Worm (Caenorhabditis elegans) whole organism, L1 larva: Measurements from ENCODE around the gene ZK1236.5.
A peak's percentile ranks its signal among the peaks of the same experiment; 100 is the strongest.
"Not testable (repeated sequence)": the region's sequence is repeated elsewhere in the genome, so short reads cannot be mapped to it uniquely, and the experiment has no call there.

Experiments
- C04F5.9 ChIP-seq: sonication (generic microtip); optimal IDR thresholded peaks from 2 replicates; lab custom pipeline; 2016; ENCODE audit warnings: missing genetic modification characterization, missing compliant biosample characterization
- ama-1 ChIP-seq: fragments of 150-350 bp; optimal IDR thresholded peaks from 2 replicates; lab custom pipeline; 2014
- blmp-1 ChIP-seq: fragments of 150-350 bp; optimal IDR thresholded peaks from 2 replicates; lab custom pipeline; 2014; ENCODE audit warnings: missing biosample characterization, missing genetic modification characterization
- ceh-88 ChIP-seq: fragments of 200-800 bp; sonication (Bioruptor generic); IDR thresholded peaks from 2 replicates; pipeline ENCODE4 v1.3.6; 2022; ENCODE audit warnings: missing genetic modification characterization, missing compliant biosample characterization
- ceh-90 ChIP-seq: sonication (generic microtip); optimal IDR thresholded peaks from 2 replicates; lab custom pipeline; 2016; ENCODE audit warnings: missing genetic modification characterization, missing compliant biosample characterization
- efl-1 ChIP-seq, 4 experiments: fragments of 150-350 bp; optimal IDR thresholded peaks in 3 of 4; peaks in 1 of 4; 1 replicate in 1 of 4; 2 replicates in 3 of 4; lab custom pipeline; 2014; ENCODE audit warnings: missing biosample characterization in 2 of 4, missing genetic modification characterization in 2 of 4, missing genetic modification reagents in 2 of 4
- efl-3 ChIP-seq: fragments of 200-800 bp; sonication (Bioruptor generic); optimal IDR thresholded peaks from 2 replicates; lab custom pipeline; 2018; ENCODE audit warnings: mild to moderate bottlenecking, missing genetic modification characterization, missing compliant biosample characterization
- egl-13 ChIP-seq: sonication (generic microtip); optimal IDR thresholded peaks from 2 replicates; lab custom pipeline; 2016; ENCODE audit warnings: missing genotype, missing genetic modification reagents, missing genetic modification characterization, missing compliant biosample characterization
- egl-27 ChIP-seq, 2 experiments: fragments of 150-350 bp in 1 of 2; sonication (generic microtip); optimal IDR thresholded peaks; 3 replicates each; lab custom pipeline; 2017 to 2018; ENCODE audit warnings: missing biosample characterization in 2 of 2, missing genetic modification characterization in 2 of 2, missing genetic modification reagents in 2 of 2
- elt-2 ChIP-seq: sonication (generic microtip); optimal IDR thresholded peaks from 2 replicates; lab custom pipeline; 2016; ENCODE audit warnings: missing genetic modification characterization, mild to moderate bottlenecking, inconsistent platforms, missing compliant biosample characterization, missing genetic modification reagents
- ets-5 ChIP-seq: fragments of 200-800 bp; sonication (Bioruptor generic); IDR thresholded peaks from 2 replicates; pipeline ENCODE4 v1.3.6; 2022; ENCODE audit warnings: missing genetic modification characterization, missing compliant biosample characterization
- fkh-8 ChIP-seq: sonication (generic microtip); optimal IDR thresholded peaks from 2 replicates; lab custom pipeline; 2016; ENCODE audit warnings: mild to moderate bottlenecking, missing genetic modification characterization, missing compliant biosample characterization
- fos-1 ChIP-seq: fragments of 150-350 bp; optimal IDR thresholded peaks from 2 replicates; lab custom pipeline; 2014; ENCODE audit warnings: missing biosample characterization, missing genetic modification characterization
- grh-1 ChIP-seq: fragments of 200-800 bp; sonication (Bioruptor generic); IDR thresholded peaks from 2 replicates; pipeline ENCODE4 v1.3.6; 2022; ENCODE audit warnings: missing genetic modification reagents, missing genetic modification characterization, missing compliant biosample characterization
- hlh-17 ChIP-seq: fragments of 200-800 bp; sonication (Bioruptor generic); optimal IDR thresholded peaks from 2 replicates; lab custom pipeline; 2018; ENCODE audit warnings: missing genetic modification characterization, mild to moderate bottlenecking, missing compliant biosample characterization, moderate library complexity, borderline replicate concordance
- isw-1 ChIP-seq: fragments of 200-800 bp; sonication (Bioruptor generic); IDR thresholded peaks from 2 replicates; pipeline ENCODE4 v1.3.6; 2022; ENCODE audit warnings: missing genetic modification characterization, missing compliant biosample characterization
- lin-14 ChIP-seq: fragments of 200-800 bp; sonication (Bioruptor generic); optimal IDR thresholded peaks from 2 replicates; lab custom pipeline; 2018; ENCODE audit warnings: mild to moderate bottlenecking, missing genetic modification characterization, moderate library complexity, missing compliant biosample characterization
- lin-15B ChIP-seq: fragments of 150-350 bp; sonication (generic microtip); optimal IDR thresholded peaks from 3 replicates; lab custom pipeline; 2014; ENCODE audit warnings: missing biosample characterization, missing genetic modification characterization
- mef-2 ChIP-seq: fragments of 150-350 bp; optimal IDR thresholded peaks from 2 replicates; lab custom pipeline; 2014; ENCODE audit warnings: missing biosample characterization, missing genetic modification characterization
- mep-1 ChIP-seq: fragments of 150-350 bp; optimal IDR thresholded peaks from 2 replicates; lab custom pipeline; 2014; ENCODE audit warnings: missing biosample characterization, missing genetic modification characterization
- nhr-20 ChIP-seq: sonication (generic microtip); optimal IDR thresholded peaks from 2 replicates; lab custom pipeline; 2016; ENCODE audit warnings: mild to moderate bottlenecking, missing genetic modification characterization, missing compliant biosample characterization
- nhr-76 ChIP-seq: sonication (generic microtip); optimal IDR thresholded peaks from 2 replicates; lab custom pipeline; 2017; ENCODE audit warnings: missing biosample characterization, missing genetic modification characterization
- nhr-77 ChIP-seq: fragments of 150-350 bp; optimal IDR thresholded peaks from 2 replicates; lab custom pipeline; 2014; ENCODE audit warnings: missing biosample characterization, missing genetic modification characterization
- nhr-84 ChIP-seq: sonication (generic microtip); optimal IDR thresholded peaks from 2 replicates; lab custom pipeline; 2017; ENCODE audit warnings: missing biosample characterization, missing genetic modification characterization
- nhr-85 ChIP-seq: sonication (generic microtip); peaks from one replicate; lab custom pipeline; 2016; ENCODE audit warnings: missing genetic modification characterization, inconsistent platforms, missing compliant biosample characterization
- pax-3 ChIP-seq: fragments of 200-800 bp; sonication (Bioruptor generic); optimal IDR thresholded peaks from 2 replicates; lab custom pipeline; 2018; ENCODE audit warnings: mild to moderate bottlenecking, missing genetic modification characterization, moderate library complexity, missing compliant biosample characterization
- snpc-4 ChIP-seq: fragments of 150-350 bp; optimal IDR thresholded peaks from 2 replicates; lab custom pipeline; 2014; ENCODE audit warnings: missing biosample characterization, missing genetic modification characterization
- snu-23 ChIP-seq: sonication (generic microtip); optimal IDR thresholded peaks from 2 replicates; lab custom pipeline; 2016; ENCODE audit warnings: missing genetic modification characterization, missing compliant biosample characterization
- sox-4 ChIP-seq: sonication (generic microtip); optimal IDR thresholded peaks from 2 replicates; lab custom pipeline; 2016; ENCODE audit warnings: missing genetic modification characterization, missing compliant biosample characterization
- unc-98 ChIP-seq: fragments of 200-800 bp; sonication (Bioruptor generic); IDR thresholded peaks from 2 replicates; pipeline ENCODE4 v1.3.6; 2022; ENCODE audit warnings: missing genetic modification characterization, missing compliant biosample characterization
- xbp-1 ChIP-seq: sonication (generic microtip); optimal IDR thresholded peaks from 2 replicates; lab custom pipeline; 2016; ENCODE audit warnings: missing genetic modification characterization, missing compliant biosample characterization
- zip-4 ChIP-seq: fragments of 200-800 bp; sonication (Bioruptor generic); optimal IDR thresholded peaks from 2 replicates; lab custom pipeline; 2018; ENCODE audit warnings: mild to moderate bottlenecking, missing genetic modification characterization, moderate library complexity, missing compliant biosample characterization

ZK1236.5 gene

ce11 chrIII:8443557-8444131, 11.6 kb upstream of the ZK1236.5 start, which contains the start of gene ufbp-1 (continued):
- TF ChIP-seq nhr-77 (tag; lab: Kevin White, UChicago) (no peak), xbp-1 (tag; lab: Kevin White, UChicago) (peak; percentile 91), hlh-17 (no peak), egl-13 (tag; lab: Kevin White, UChicago) (peak; percentile 44), snpc-4 (tag; lab: Kevin White, UChicago) (peak; percentile 83), mep-1 (tag; lab: Kevin White, UChicago) (peak; percentile 99), lin-15B (tag; lab: Kevin White, UChicago) (peak; percentile 33), elt-2 (peak; percentile 73), nhr-85 (tag; lab: Kevin White, UChicago) (peak; percentile 70), nhr-20 (tag; lab: Kevin White, UChicago) (peak; percentile 55), ceh-90 (tag; lab: Kevin White, UChicago) (peak; percentile 36), ets-5 (GFP tag; lab: Robert Waterston, UW) (no peak)

DNA sequence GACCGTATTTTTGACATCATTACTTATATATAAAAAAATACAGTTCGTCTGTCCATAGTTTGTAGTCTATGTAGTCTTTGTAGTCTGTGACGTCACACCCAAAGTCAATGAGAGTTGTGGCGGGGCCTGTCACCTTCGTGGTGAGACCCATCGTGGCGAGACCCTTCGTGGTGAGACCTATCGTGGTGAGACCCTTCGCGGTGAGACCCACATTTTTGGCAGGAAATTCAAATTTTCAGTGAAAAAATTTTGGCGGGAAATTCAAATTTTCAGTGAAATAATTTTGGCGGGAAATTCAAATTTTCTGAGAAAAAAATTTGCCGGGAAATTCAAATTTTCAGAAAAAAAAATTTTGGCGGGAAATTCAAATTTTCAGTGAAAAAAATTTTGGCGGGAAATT, 9.3 kb upstream of the ZK1236.5 start:
- not testable (repeated sequence) for TF ChIP-seq efl-1 (optimal IDR thresholded peaks at IDR 0.05; lab: Kevin White, UChicago)
- TF ChIP-seq efl-1 (GFP tag; optimal IDR thresholded peaks at IDR 0.05 in 1 of 2; lab: Kevin White, UChicago) (peak; percentile 9 to 57), isw-1 (GFP tag; lab: Robert Waterston, UW) (peak; percentile 31; the same call in 1 of the 2 replicates), unc-98 (GFP tag; lab: Robert Waterston, UW) (peak; percentile 58; the same call in 1 of the 2 replicates)

DNA sequence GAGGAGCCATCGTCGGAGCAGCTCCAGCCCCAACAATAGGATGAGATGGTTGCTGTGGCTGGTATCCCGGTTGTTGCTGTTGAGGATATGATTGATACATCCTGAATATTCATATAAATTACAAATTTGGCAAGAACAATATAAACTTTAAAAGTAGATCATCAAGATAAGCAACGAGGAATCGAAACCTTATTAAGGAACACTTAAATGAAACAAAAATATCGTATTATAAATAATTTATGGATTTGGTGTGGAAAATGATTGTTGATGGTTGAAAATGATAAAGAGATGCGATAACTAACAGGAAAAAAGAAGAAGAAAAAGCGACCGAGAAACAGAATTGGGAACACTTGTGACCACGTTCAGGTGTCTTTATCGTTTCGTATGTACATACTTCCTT, 7.3 kb upstream of the ZK1236.5 start, which contains the start of gene pqn-96:
pqn-96 (minus strand) TSS at position 101 of the 400 bp plus-strand sequence.
- TF ChIP-seq efl-1 (optimal IDR thresholded peaks at IDR 0.05; lab: Kevin White, UChicago), result no peak
- peak in 1 of 2 experiments; percentile 84 for TF ChIP-seq efl-1 (GFP tag; optimal IDR thresholded peaks at IDR 0.05 in 1 of 2; lab: Kevin White, UChicago)
- TF ChIP-seq zip-4 (GFP tag; lab: Kevin White, UChicago), result no peak

ce11 chrIII:8437763-8438414, 5.9 kb upstream of the ZK1236.5 start:
- TF ChIP-seq fkh-8 (tag; lab: Kevin White, UChicago) (peak; percentile 9), sox-4 (no peak)

ce11 chrIII:8435074-8435473, 3.1 kb upstream of the ZK1236.5 start, which contains the start of gene ZK1236.9:
ZK1236.9 (minus strand) TSS chrIII:8435174.
- TF ChIP-seq ceh-88 (no peak), pax-3 (tag; lab: Kevin White, UChicago) (no peak), lin-14 (GFP tag; lab: Kevin White, UChicago) (no peak), nhr-77 (tag; lab: Kevin White, UChicago) (no peak), grh-1 (GFP tag; lab: Robert Waterston, UW) (no peak), mef-2 (no peak), egl-27 (tag; optimal IDR thresholded peaks at IDR 0.05; lab: Kevin White, UChicago) (no peak), ama-1 (lab: Kevin White, UChicago) (no peak), efl-3 (GFP tag; lab: Kevin White, UChicago) (no peak), nhr-84 (tag; lab: Kevin White, UChicago) (no peak), C04F5.9 (tag; lab: Kevin White, UChicago) (no peak), fos-1 (tag; lab: Kevin White, UChicago) (no peak), mep-1 (tag; lab: Kevin White, UChicago) (no peak), snu-23 (GFP tag; lab: Kevin White, UChicago) (no peak), nhr-76 (no peak), blmp-1 (tag; lab: Kevin White, UChicago) (no peak), hlh-17 (no peak)
